Fruit fly (Drosophila melanogaster) whole organism, pupa: Measurements from ENCODE around the gene MED15.

Source experiments
- CG10348 ChIP-seq: fragments of 200-800 bp; sonication (Bioruptor generic); IDR thresholded peaks from 2 replicates; pipeline ENCODE4 v1.3.6; 2022; ENCODE audit warnings: missing biosample characterization, missing genetic modification characterization
- CG32121 ChIP-seq: fragments of 200-800 bp; sonication (Bioruptor generic); IDR thresholded peaks from 2 replicates; pipeline ENCODE4 v1.3.6; 2022; ENCODE audit warnings: missing biosample characterization, missing genetic modification characterization
- CG34367 ChIP-seq: fragments of 200-800 bp; sonication (Bioruptor generic); optimal IDR thresholded peaks from 2 replicates; lab custom pipeline; 2018; ENCODE audit warnings: missing biosample characterization, mild to moderate bottlenecking, missing genetic modification characterization
- CG8301 ChIP-seq: fragments of 200-800 bp; sonication (Bioruptor generic); optimal IDR thresholded peaks from 2 replicates; lab custom pipeline; 2018; ENCODE audit warnings: missing biosample characterization, mild to moderate bottlenecking, missing genetic modification characterization
- D1 ChIP-seq: fragments of 200-800 bp; sonication (Bioruptor generic); optimal IDR thresholded peaks from 2 replicates; lab custom pipeline; 2018; ENCODE audit warnings: missing biosample characterization, mild to moderate bottlenecking, missing genetic modification characterization, moderate library complexity
- EcR ChIP-seq: fragments of 200-800 bp; sonication (Bioruptor generic); optimal IDR thresholded peaks from 3 replicates; lab custom pipeline; 2019; ENCODE audit warnings: missing biosample characterization, missing genetic modification characterization, mild to moderate bottlenecking, moderate library complexity, missing genetic modification reagents
- Ets98B ChIP-seq: fragments of 200-800 bp; sonication (Bioruptor generic); IDR thresholded peaks from 2 replicates; pipeline ENCODE4 v1.3.6; 2022; ENCODE audit warnings: missing biosample characterization, missing genetic modification characterization
- Pif1A ChIP-seq: fragments of 200-800 bp; sonication (Bioruptor generic); optimal IDR thresholded peaks from 3 replicates; lab custom pipeline; 2016; ENCODE audit warnings: missing biosample characterization, missing genetic modification characterization
- rn ChIP-seq: fragments of 200-800 bp; sonication (Bioruptor generic); IDR thresholded peaks from 2 replicates; pipeline ENCODE4 v1.3.6; 2022; ENCODE audit warnings: missing biosample characterization, missing genetic modification characterization

- TF ChIP-seq CG34367 (tag; lab: Kevin White, UChicago) (peak; percentile 100), rn (no peak), CG10348 (GFP tag; lab: Robert Waterston, UW) (no peak), Ets98B (GFP tag; lab: Robert Waterston, UW) (no peak), D1 (tag; lab: Kevin White, UChicago) (peak; percentile 100), CG8301 (tag; lab: Kevin White, UChicago) (peak; percentile 100), CG32121 (GFP tag; lab: Robert Waterston, UW) (no peak), Pif1A (GFP tag; lab: Kevin White, UChicago) (peak; percentile 100), EcR (GFP tag; lab: Kevin White, UChicago) (peak; percentile 98)
These were observed 8.0 kb downstream of the MED15 start for dm6 chr2L:480638-481399.
